Worm (Caenorhabditis elegans): ENCODE results near the gene F19F10.14.

Gene F19F10.14

DNA sequence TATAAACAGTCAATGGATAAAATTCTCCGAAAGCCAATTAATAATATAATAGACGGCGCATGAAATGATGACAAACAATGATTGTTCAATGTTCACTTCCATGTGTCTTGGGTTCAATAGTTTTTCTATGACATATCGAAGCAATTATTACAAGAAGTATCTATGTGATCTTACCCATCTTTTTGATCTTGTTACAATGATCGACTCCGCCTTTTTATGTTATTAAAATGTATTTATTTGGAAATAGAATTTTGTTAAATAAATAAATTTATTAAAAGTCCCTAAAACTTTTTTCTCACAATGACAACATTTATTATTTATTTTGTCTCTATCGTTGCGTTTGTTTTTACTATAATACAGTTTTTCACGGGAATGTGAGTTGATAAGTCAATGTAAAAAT is 41.0 kb downstream of the F19F10.14 start, which contains the start of gene swt-2:
swt-2 (plus strand) TSS at position 301 of the 400 bp plus-strand sequence.
- TF ChIP-seq aly-2 (tag; optimal IDR thresholded peaks at IDR 0.05) = no peak
- no peak for TF ChIP-seq pqm-1 (tag; optimal IDR thresholded peaks at IDR 0.05)
- TF ChIP-seq elt-3 (tag; optimal IDR thresholded peaks at IDR 0.05) = no peak
- TF ChIP-seq fos-1 (tag; optimal IDR thresholded peaks at IDR 0.05) = no peak
- no peak for TF ChIP-seq nhr-23 (tag; optimal IDR thresholded peaks at IDR 0.05)
- no peak for TF ChIP-seq ZK546.5 (tag; optimal IDR thresholded peaks at IDR 0.05)
- no peak for TF ChIP-seq ceh-82 (tag; optimal IDR thresholded peaks at IDR 0.05)

DNA sequence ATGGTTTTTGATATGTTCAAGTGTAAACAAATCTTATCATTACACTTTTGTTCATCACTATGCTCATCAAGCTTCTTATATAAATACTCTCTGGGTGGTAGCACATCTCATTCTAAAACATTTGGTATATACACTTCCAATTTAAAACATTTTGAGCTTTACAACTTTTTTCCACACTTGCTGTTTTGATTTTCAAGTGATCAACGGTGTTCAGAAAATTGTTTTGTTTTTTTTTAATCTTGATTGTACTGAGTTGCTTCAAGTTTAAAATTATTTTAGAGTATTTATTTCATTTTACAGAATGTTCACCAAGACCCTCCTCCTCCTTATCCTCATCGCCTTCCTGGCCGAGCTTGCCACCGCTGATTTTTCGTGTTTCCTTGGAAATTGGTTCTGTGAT is 42.0 kb downstream of the F19F10.14 start, which contains the start of gene C54F6.5:
C54F6.5 (plus strand) TSS at position 301 of the 400 bp plus-strand sequence.
- TF ChIP-seq R02D3.7 (tag; optimal IDR thresholded peaks at IDR 0.05) = no peak
- TF ChIP-seq hmg-11 (tag; optimal IDR thresholded peaks at IDR 0.05) = no peak
- no peak for TF ChIP-seq nhr-11 (tag; optimal IDR thresholded peaks at IDR 0.05)
- no peak for TF ChIP-seq tbx-2 (tag; optimal IDR thresholded peaks at IDR 0.05)
- no peak for TF ChIP-seq elt-2 (tag; optimal IDR thresholded peaks at IDR 0.05)
- no peak for TF ChIP-seq ceh-28 (tag; optimal IDR thresholded peaks at IDR 0.05)
- TF ChIP-seq lsy-12 (tag; optimal IDR thresholded peaks at IDR 0.05) = no peak
- TF ChIP-seq sea-2 (GFP tag; optimal IDR thresholded peaks at IDR 0.05) = no peak
- no peak for TF ChIP-seq egl-5 (tag; optimal IDR thresholded peaks at IDR 0.05)
- no peak for TF ChIP-seq nhr-237 (tag; optimal IDR thresholded peaks at IDR 0.05)
- TF ChIP-seq elt-1 (tag; optimal IDR thresholded peaks at IDR 0.05) = no peak
- TF ChIP-seq elt-3 (tag; optimal IDR thresholded peaks at IDR 0.05) = no peak
- no peak for TF ChIP-seq fkh-10 (GFP tag; optimal IDR thresholded peaks at IDR 0.05)
- no peak for TF ChIP-seq ztf-11 (tag; optimal IDR thresholded peaks at IDR 0.05)
- no peak for TF ChIP-seq pha-4 (tag; optimal IDR thresholded peaks at IDR 0.05)
- no peak for TF ChIP-seq nhr-25 (tag; optimal IDR thresholded peaks at IDR 0.05)
- TF ChIP-seq lin-39 (tag; optimal IDR thresholded peaks at IDR 0.05) = no peak
- TF ChIP-seq mml-1 (tag; optimal IDR thresholded peaks at IDR 0.05) = no peak
- TF ChIP-seq pqm-1 (tag; optimal IDR thresholded peaks at IDR 0.05) = no peak

DNA sequence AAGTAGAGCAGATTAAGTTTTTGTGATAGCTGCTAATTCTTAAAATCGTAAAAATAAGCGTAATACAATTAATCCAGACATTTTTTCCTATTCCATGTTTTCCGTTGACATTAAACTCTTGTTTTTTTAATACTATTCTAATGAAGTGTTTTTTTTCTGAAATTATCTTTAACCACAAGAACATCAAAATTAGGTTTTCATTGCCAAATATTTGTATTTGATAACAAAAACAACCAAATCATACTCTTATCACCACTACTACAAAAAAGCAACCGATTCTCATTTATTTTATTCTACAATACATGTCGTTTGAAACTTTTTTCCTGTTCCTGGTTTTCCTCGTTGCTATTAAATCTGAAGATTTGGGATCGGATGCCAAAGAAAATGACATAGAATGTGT is 43.7 kb downstream of the F19F10.14 start, which contains the start of gene C54F6.17:
C54F6.17 (plus strand) TSS at position 301 of the 400 bp plus-strand sequence.
- no peak for TF ChIP-seq fkh-2 (tag; optimal IDR thresholded peaks at IDR 0.05)
- no peak for TF ChIP-seq nhr-76 (tag; optimal IDR thresholded peaks at IDR 0.05)
- TF ChIP-seq nhr-43 (tag; optimal IDR thresholded peaks at IDR 0.05; ENCODE audit: poor library complexity, severe bottlenecking) = no peak
- TF ChIP-seq nhr-28 (tag; optimal IDR thresholded peaks at IDR 0.05) = no peak

DNA sequence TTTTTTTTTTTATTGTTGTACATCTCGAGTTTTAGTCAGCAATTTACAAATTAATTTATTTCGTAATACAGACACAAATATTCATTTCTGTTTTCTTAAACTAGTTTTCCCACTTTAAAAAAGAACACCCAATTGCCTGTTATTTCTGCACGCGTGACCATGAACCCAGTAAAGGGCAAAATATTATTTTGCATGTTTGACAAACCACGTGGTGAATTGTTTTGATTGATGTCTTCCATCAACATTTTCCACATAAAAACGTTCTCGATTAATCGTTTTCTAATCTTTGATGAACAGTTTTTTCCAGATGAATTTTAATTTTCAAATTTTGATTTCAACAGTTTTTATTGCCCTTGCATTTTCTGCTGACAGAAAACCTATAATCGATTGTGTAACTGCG is 45.2 kb downstream of the F19F10.14 start, which contains the start of gene C54F6.18:
C54F6.18 (plus strand) TSS at position 301 of the 400 bp plus-strand sequence.
- TF ChIP-seq ztf-11 (tag; optimal IDR thresholded peaks at IDR 0.05) (no peak), pqm-1 (tag; optimal IDR thresholded peaks at IDR 0.05) (no peak), mml-1 (tag; optimal IDR thresholded peaks at IDR 0.05) (no peak), nhr-25 (tag; optimal IDR thresholded peaks at IDR 0.05) (no peak), nhr-43 (tag; optimal IDR thresholded peaks at IDR 0.05; ENCODE audit: poor library complexity, severe bottlenecking) (no peak), ZK546.5 (tag; optimal IDR thresholded peaks at IDR 0.05) (no peak), ceh-28 (tag; optimal IDR thresholded peaks at IDR 0.05) (no peak), ceh-9 (tag; optimal IDR thresholded peaks at IDR 0.05) (no peak), hmg-11 (tag; optimal IDR thresholded peaks at IDR 0.05) (no peak), ceh-82 (tag; optimal IDR thresholded peaks at IDR 0.05) (no peak), fos-1 (tag; optimal IDR thresholded peaks at IDR 0.05) (no peak), pha-4 (tag; optimal IDR thresholded peaks at IDR 0.05) (no peak), elt-1 (tag; optimal IDR thresholded peaks at IDR 0.05) (no peak), skn-1 (tag; optimal IDR thresholded peaks at IDR 0.05) (no peak), elt-3 (tag; optimal IDR thresholded peaks at IDR 0.05) (no peak)

DNA sequence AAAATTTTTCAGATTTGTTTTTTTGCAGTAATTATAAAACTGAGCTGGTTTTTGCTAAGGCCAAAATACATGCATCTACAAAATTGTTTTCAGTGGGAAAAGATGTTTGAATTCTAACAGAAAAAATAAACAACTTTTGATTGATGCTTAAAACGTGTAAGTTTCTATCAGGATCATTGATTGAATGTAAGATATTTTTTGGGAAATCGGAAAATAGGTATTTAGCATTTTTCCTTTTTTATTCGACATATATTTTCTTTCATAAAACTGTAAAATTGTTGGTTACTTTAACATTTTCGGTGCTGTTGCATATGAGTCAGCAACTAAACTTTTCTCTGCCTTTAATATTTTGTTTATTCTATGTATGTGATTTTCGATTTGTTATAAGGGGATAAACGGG is 46.4 kb downstream of the F19F10.14 start, which contains the start of gene C54F6.20:
C54F6.20 (plus strand) TSS at position 301 of the 400 bp plus-strand sequence.
- TF ChIP-seq daf-12 (tag; optimal IDR thresholded peaks at IDR 0.05) (no peak), snpc-4 (tag; optimal IDR thresholded peaks at IDR 0.05) (no peak), jun-1 (tag; optimal IDR thresholded peaks at IDR 0.05) (no peak), pha-4 (tag; optimal IDR thresholded peaks at IDR 0.05) (no peak), tbx-2 (tag; optimal IDR thresholded peaks at IDR 0.05) (no peak), ZK546.5 (tag; optimal IDR thresholded peaks at IDR 0.05) (no peak), elt-3 (tag; optimal IDR thresholded peaks at IDR 0.05) (no peak), lsy-12 (tag; optimal IDR thresholded peaks at IDR 0.05) (no peak), sea-2 (GFP tag; optimal IDR thresholded peaks at IDR 0.05) (no peak), mml-1 (tag; optimal IDR thresholded peaks at IDR 0.05) (no peak), nhr-76 (tag; optimal IDR thresholded peaks at IDR 0.05) (no peak), nhr-25 (tag; optimal IDR thresholded peaks at IDR 0.05) (no peak), fkh-10 (GFP tag; optimal IDR thresholded peaks at IDR 0.05) (no peak), nhr-77 (tag; optimal IDR thresholded peaks at IDR 0.05) (no peak)
